Fruit fly (Drosophila melanogaster) whole organism, embryonic: ENCODE measurements around the gene CG32176.
A peak's percentile ranks its signal among the peaks of the same experiment; 100 is the strongest.

Experiments
- Abd-B ChIP-seq: fragments of 200-800 bp; sonication (Bioruptor generic); optimal IDR thresholded peaks from 2 replicates; lab custom pipeline; 2018; ENCODE audit warnings: missing biosample characterization, mild to moderate bottlenecking, missing genetic modification characterization, moderate library complexity
- Atf-2 ChIP-seq: fragments of 200-800 bp; sonication (Bioruptor generic); optimal IDR thresholded peaks from 2 replicates; lab custom pipeline; 2016; ENCODE audit warnings: missing biosample characterization, missing genetic modification characterization
- BtbVII ChIP-seq: fragments of 200-800 bp; sonication (Bioruptor generic); optimal IDR thresholded peaks from 3 replicates; lab custom pipeline; 2017; ENCODE audit warnings: missing biosample characterization, mild to moderate bottlenecking, missing genetic modification characterization
- CG1024 ChIP-seq: fragments of 200-800 bp; sonication (Bioruptor generic); IDR thresholded peaks from 2 replicates; pipeline ENCODE4 v1.3.6; 2022; ENCODE audit warnings: missing biosample characterization, missing genetic modification characterization
- CG10543 ChIP-seq: fragments of 200-800 bp; sonication (Bioruptor generic); optimal IDR thresholded peaks from 3 replicates; lab custom pipeline; 2017; ENCODE audit warnings: missing biosample characterization, mild to moderate bottlenecking, missing genetic modification characterization, moderate library complexity
- CG10979 ChIP-seq: fragments of 200-800 bp; sonication (Bioruptor generic); optimal IDR thresholded peaks from 2 replicates; lab custom pipeline; 2018; ENCODE audit warnings: missing biosample characterization, mild to moderate bottlenecking, missing genetic modification characterization, moderate library complexity
- CG11085 ChIP-seq: fragments of 200-800 bp; sonication (Bioruptor generic); IDR thresholded peaks from 2 replicates; pipeline ENCODE4 v1.3.6; 2022; ENCODE audit warnings: missing biosample characterization, missing genetic modification characterization
- CG1233 ChIP-seq: fragments of 200-800 bp; sonication (Bioruptor generic); optimal IDR thresholded peaks from 4 replicates; lab custom pipeline; 2018; ENCODE audit warnings: missing biosample characterization, mild to moderate bottlenecking, missing genetic modification characterization
- CG12391 ChIP-seq: fragments of 200-800 bp; sonication (Bioruptor generic); optimal IDR thresholded peaks from 3 replicates; lab custom pipeline; 2018; ENCODE audit warnings: missing biosample characterization, mild to moderate bottlenecking, missing genetic modification characterization, moderate library complexity
- CG13123 ChIP-seq: fragments of 200-800 bp; sonication (Bioruptor generic); optimal IDR thresholded peaks from 2 replicates; lab custom pipeline; 2016; ENCODE audit warnings: missing biosample characterization, missing genetic modification characterization
- CG15073 ChIP-seq: fragments of 200-800 bp; sonication (Bioruptor generic); optimal IDR thresholded peaks from 2 replicates; lab custom pipeline; 2016; ENCODE audit warnings: missing biosample characterization, missing genetic modification characterization
- CG15479 ChIP-seq: fragments of 200-800 bp; sonication (Bioruptor generic); optimal IDR thresholded peaks from 3 replicates; lab custom pipeline; 2019; ENCODE audit warnings: missing biosample characterization, mild to moderate bottlenecking, missing genetic modification characterization, moderate library complexity
- CG17328 ChIP-seq: fragments of 200-800 bp; sonication (Bioruptor generic); IDR thresholded peaks from 2 replicates; pipeline ENCODE4 v1.3.6; 2022; ENCODE audit warnings: missing biosample characterization, missing genetic modification characterization
- CG17912 ChIP-seq: fragments of 200-800 bp; sonication (Bioruptor generic); optimal IDR thresholded peaks from 2 replicates; lab custom pipeline; 2018; ENCODE audit warnings: missing biosample characterization, mild to moderate bottlenecking, missing genetic modification characterization
- CG18011 ChIP-seq: fragments of 200-800 bp; sonication (Bioruptor generic); optimal IDR thresholded peaks from 2 replicates; lab custom pipeline; 2017; ENCODE audit warnings: missing biosample characterization, missing genetic modification characterization, mild to moderate bottlenecking, moderate library complexity, missing genotype
- CG2199 ChIP-seq: fragments of 200-800 bp; sonication (Bioruptor generic); IDR thresholded peaks from 3 replicates; pipeline ENCODE4 v1.3.6; 2022; ENCODE audit warnings: missing biosample characterization, missing genetic modification characterization
- CG30403 ChIP-seq: fragments of 200-800 bp; sonication (Bioruptor generic); optimal IDR thresholded peaks from 3 replicates; lab custom pipeline; 2016; ENCODE audit warnings: missing biosample characterization, missing genetic modification characterization
- CG31441 ChIP-seq: fragments of 200-800 bp; sonication (Bioruptor generic); IDR thresholded peaks from 2 replicates; pipeline ENCODE4 v1.3.6; 2022; ENCODE audit warnings: missing biosample characterization, missing genetic modification characterization
- CG4730 ChIP-seq: fragments of 200-800 bp; sonication (Bioruptor generic); IDR thresholded peaks from 2 replicates; pipeline ENCODE4 v1.3.6; 2022; ENCODE audit warnings: missing biosample characterization, missing genetic modification characterization
- CG5180 ChIP-seq: fragments of 200-800 bp; sonication (Bioruptor generic); optimal IDR thresholded peaks from 3 replicates; lab custom pipeline; 2017; ENCODE audit warnings: missing biosample characterization, missing genetic modification characterization, mild to moderate bottlenecking, moderate library complexity, missing genetic modification reagents
- CG7987 ChIP-seq: fragments of 200-800 bp; sonication (Bioruptor generic); optimal IDR thresholded peaks from 2 replicates; lab custom pipeline; 2018; ENCODE audit warnings: missing biosample characterization, mild to moderate bottlenecking, missing genetic modification characterization, moderate library complexity
- CG8388 ChIP-seq: fragments of 200-800 bp; sonication (Bioruptor generic); optimal IDR thresholded peaks from 2 replicates; lab custom pipeline; 2019; ENCODE audit warnings: missing biosample characterization, mild to moderate bottlenecking, missing genetic modification characterization, moderate library complexity
- CG9437 ChIP-seq: fragments of 200-800 bp; sonication (Bioruptor generic); optimal IDR thresholded peaks from 2 replicates; lab custom pipeline; 2018; ENCODE audit warnings: missing biosample characterization, mild to moderate bottlenecking, missing genetic modification characterization
- D ChIP-seq, 2 experiments: fragments of 200-800 bp in 1 of 2; fragments of >200 bp in 1 of 2; sonication (Bioruptor generic) in 1 of 2; optimal IDR thresholded peaks; 2 replicates in 1 of 2; 3 replicates in 1 of 2; lab custom pipeline; 2017; ENCODE audit warnings: mild to moderate bottlenecking in 1 of 2, missing biosample characterization in 1 of 2, missing genetic modification characterization in 1 of 2, missing genetic modification reagents in 1 of 2
- Deaf1 ChIP-seq: fragments of 200-800 bp; optimal IDR thresholded peaks from 3 replicates; lab custom pipeline; 2019; ENCODE audit warnings: missing biosample characterization, mild to moderate bottlenecking, missing genetic modification characterization, moderate library complexity
- Dfd ChIP-seq, 2 experiments: fragments of >200 bp; optimal IDR thresholded peaks; 2 replicates each; lab custom pipeline; 2017; ENCODE audit warnings: missing biosample characterization in 2 of 2, missing genetic modification characterization in 2 of 2
- GATAe ChIP-seq: fragments of 200-800 bp; sonication (Bioruptor generic); conservative IDR thresholded peaks from 2 replicates; pipeline ENCODE4 v1.3.6; 2022; ENCODE audit warnings: missing biosample characterization, missing genetic modification characterization
- H15 ChIP-seq: fragments of 200-800 bp; sonication (Bioruptor generic); IDR thresholded peaks from 3 replicates; pipeline ENCODE4 v1.3.6; 2022; ENCODE audit warnings: missing biosample characterization, missing genetic modification characterization
- NK7.1 ChIP-seq: fragments of 200-800 bp; sonication (Bioruptor generic); optimal IDR thresholded peaks from 3 replicates; lab custom pipeline; 2016; ENCODE audit warnings: missing biosample characterization, missing genetic modification characterization
- PHDP ChIP-seq: fragments of 200-800 bp; sonication (Bioruptor generic); optimal IDR thresholded peaks from 3 replicates; lab custom pipeline; 2018; ENCODE audit warnings: missing biosample characterization, mild to moderate bottlenecking, missing genetic modification characterization, moderate library complexity
- Taf1 ChIP-seq: fragments of 200-800 bp; sonication (Bioruptor generic); IDR thresholded peaks from 2 replicates; pipeline ENCODE4 v1.3.6; 2022; ENCODE audit warnings: missing biosample characterization, missing genetic modification characterization
- ato ChIP-seq: fragments of 200-800 bp; sonication (Bioruptor generic); IDR thresholded peaks from 2 replicates; pipeline ENCODE4 v1.3.6; 2022; ENCODE audit warnings: missing biosample characterization, missing genetic modification characterization; ENCODE audit not compliant: partially characterized antibody
- az2 ChIP-seq: fragments of 200-800 bp; sonication (Bioruptor generic); optimal IDR thresholded peaks from 3 replicates; lab custom pipeline; 2016; ENCODE audit warnings: missing biosample characterization, missing genetic modification characterization
- cg ChIP-seq: fragments of 200-800 bp; sonication (Bioruptor generic); optimal IDR thresholded peaks from 3 replicates; lab custom pipeline; 2019; ENCODE audit warnings: missing biosample characterization, mild to moderate bottlenecking, missing genetic modification characterization, moderate library complexity
- esg ChIP-seq: fragments of 200-800 bp; sonication (Bioruptor generic); conservative IDR thresholded peaks from 2 replicates; pipeline ENCODE4 v1.3.6; 2022; ENCODE audit warnings: missing biosample characterization, missing genetic modification characterization
- fd3F ChIP-seq: fragments of 200-800 bp; sonication (Bioruptor generic); optimal IDR thresholded peaks from 2 replicates; lab custom pipeline; 2018; ENCODE audit warnings: missing biosample characterization, mild to moderate bottlenecking, missing genetic modification characterization, moderate library complexity
- her ChIP-seq: fragments of 200-800 bp; sonication (Bioruptor generic); optimal IDR thresholded peaks from 2 replicates; lab custom pipeline; 2016; ENCODE audit warnings: missing biosample characterization, missing genetic modification characterization
- hkb ChIP-seq, 2 experiments: fragments of 200-800 bp in 1 of 2; fragments of >200 bp in 1 of 2; sonication (Bioruptor generic) in 1 of 2; IDR thresholded peaks in 1 of 2; optimal IDR thresholded peaks in 1 of 2; 2 replicates each; pipeline versions ENCODE4 v1.3.6 to Lab custom; 2017 to 2022; ENCODE audit warnings: missing biosample characterization in 1 of 2, missing genetic modification characterization in 1 of 2
- ind ChIP-seq: fragments of 200-800 bp; sonication (Bioruptor generic); optimal IDR thresholded peaks from 3 replicates; lab custom pipeline; 2016; ENCODE audit warnings: missing biosample characterization, missing genetic modification characterization
- kni ChIP-seq: fragments of 200-800 bp; sonication (Bioruptor generic); optimal IDR thresholded peaks from 3 replicates; lab custom pipeline; 2017; ENCODE audit warnings: mild to moderate bottlenecking, missing biosample characterization, missing genetic modification reagents, missing genetic modification characterization
- nerfin-1 ChIP-seq: fragments of 200-800 bp; sonication (Bioruptor generic); optimal IDR thresholded peaks from 3 replicates; lab custom pipeline; 2019; ENCODE audit warnings: missing biosample characterization, mild to moderate bottlenecking, missing genetic modification characterization, moderate library complexity
- pb ChIP-seq: fragments of 200-800 bp; sonication (Bioruptor generic); optimal IDR thresholded peaks from 3 replicates; lab custom pipeline; 2016; ENCODE audit warnings: missing biosample characterization, missing genetic modification characterization
- pnt ChIP-seq: fragments of 200-800 bp; sonication (Bioruptor generic); optimal IDR thresholded peaks from 3 replicates; lab custom pipeline; 2016; ENCODE audit warnings: missing biosample characterization, missing genetic modification characterization
- sens-2 ChIP-seq: fragments of 200-800 bp; sonication (Bioruptor generic); IDR thresholded peaks from 2 replicates; pipeline ENCODE4 v1.3.6; 2022; ENCODE audit warnings: missing biosample characterization, missing genetic modification characterization
- sisA ChIP-seq: fragments of 200-800 bp; sonication (Bioruptor generic); IDR thresholded peaks from 2 replicates; pipeline ENCODE4 v1.3.6; 2022; ENCODE audit warnings: missing biosample characterization, missing genetic modification characterization
- ssp ChIP-seq: fragments of 200-800 bp; sonication (Bioruptor generic); IDR thresholded peaks from 2 replicates; pipeline ENCODE4 v1.3.6; 2022; ENCODE audit warnings: missing biosample characterization, missing genetic modification characterization
- toy ChIP-seq: fragments of 200-800 bp; sonication (Bioruptor generic); IDR thresholded peaks from 2 replicates; pipeline ENCODE4 v1.3.6; 2022; ENCODE audit warnings: missing biosample characterization, missing genetic modification characterization
- trh ChIP-seq: fragments of 200-800 bp; sonication (Bioruptor generic); optimal IDR thresholded peaks from 2 replicates; lab custom pipeline; 2016; ENCODE audit warnings: missing biosample characterization, missing genetic modification characterization
- tx ChIP-seq: fragments of 200-800 bp; sonication (Bioruptor generic); optimal IDR thresholded peaks from 2 replicates; lab custom pipeline; 2016; ENCODE audit warnings: missing biosample characterization, missing genetic modification characterization
- vnd ChIP-seq: fragments of 200-800 bp; sonication (Bioruptor generic); IDR thresholded peaks from 3 replicates; pipeline ENCODE4 v1.3.6; 2022; ENCODE audit warnings: missing biosample characterization, missing genetic modification characterization; ENCODE audit not compliant: partially characterized antibody

Gene CG32176

DNA sequence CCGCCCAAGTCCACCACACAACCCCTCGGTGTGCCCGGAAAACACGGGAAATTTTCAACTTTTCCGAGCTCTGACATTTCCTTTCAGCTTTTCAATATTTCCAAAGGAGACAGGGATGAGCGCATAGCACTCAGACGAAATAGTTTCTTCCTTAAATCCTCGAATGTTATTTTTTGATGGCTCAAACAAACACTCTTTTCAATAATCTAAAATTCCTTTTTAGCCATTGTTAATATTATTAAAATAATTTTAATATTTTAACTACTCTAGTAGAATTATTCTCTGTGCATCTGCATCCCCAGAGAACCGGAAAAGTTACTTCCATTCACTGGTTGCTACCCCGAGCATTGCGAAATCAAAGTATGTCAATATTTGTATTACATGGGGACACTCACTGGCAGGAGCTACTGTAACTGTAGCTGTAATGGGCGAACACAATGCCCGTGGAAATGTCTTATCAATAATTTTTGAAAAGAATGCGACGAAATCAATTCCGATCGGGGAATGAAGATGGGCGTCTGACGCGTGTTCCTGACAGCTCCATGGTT lies 24.1 kb downstream of the CG32176 start (continued):
- TF ChIP-seq ato (no peak), her (GFP tag; lab: Kevin White, UChicago) (no peak), Atf-2 (GFP tag; lab: Kevin White, UChicago) (no peak), ssp (GFP tag; lab: Robert Waterston, UW) (no peak), ind (no peak), PHDP (tag; lab: Kevin White, UChicago) (peak; percentile 26), CG11085 (no peak), CG17328 (GFP tag; lab: Robert Waterston, UW) (peak; percentile 52), cg (GFP tag; lab: Kevin White, UChicago) (no peak), CG5180 (no peak), pnt (GFP tag; lab: Kevin White, UChicago) (no peak), pb (GFP tag; lab: Kevin White, UChicago) (no peak), kni (GFP tag; lab: Kevin White, UChicago) (no peak), CG2199 (GFP tag; lab: Robert Waterston, UW) (no peak), BtbVII (GFP tag; lab: Kevin White, UChicago) (no peak), Taf1 (no peak), CG15073 (GFP tag; lab: Kevin White, UChicago) (no peak), CG13123 (GFP tag; lab: Kevin White, UChicago) (no peak), CG15479 (GFP tag; lab: Kevin White, UChicago) (no peak), sisA (GFP tag; lab: Robert Waterston, UW) (no peak), vnd (GFP tag; lab: Robert Waterston, UW) (no peak), CG1233 (GFP tag; lab: Kevin White, UChicago) (peak; percentile 17), hkb (optimal IDR thresholded peaks at IDR 0.05; lab: Kevin White, UChicago) (no peak), hkb (GFP tag; IDR thresholded peaks at IDR 0.05; lab: Robert Waterston, UW) (peak; percentile 43; the same call in 1 of the 2 replicates), CG4730 (GFP tag; lab: Robert Waterston, UW) (no peak), CG31441 (GFP tag; lab: Robert Waterston, UW) (peak; percentile 38; the same call in 1 of the 2 replicates), GATAe (GFP tag; lab: Robert Waterston, UW) (no peak), tx (GFP tag; lab: Kevin White, UChicago) (no peak), az2 (GFP tag; lab: Kevin White, UChicago) (no peak), sens-2 (GFP tag; lab: Robert Waterston, UW) (no peak), fd3F (GFP tag; lab: Kevin White, UChicago) (no peak), Abd-B (GFP tag; lab: Kevin White, UChicago) (no peak), CG30403 (GFP tag; lab: Kevin White, UChicago) (no peak), CG1024 (GFP tag; lab: Robert Waterston, UW) (no peak), NK7.1 (GFP tag; lab: Kevin White, UChicago) (no peak), CG9437 (GFP tag; lab: Kevin White, UChicago) (peak; percentile 1), H15 (GFP tag; lab: Robert Waterston, UW) (no peak), D (optimal IDR thresholded peaks at IDR 0.05; lab: Kevin White, UChicago) (no peak), D (GFP tag; optimal IDR thresholded peaks at IDR 0.05; lab: Kevin White, UChicago) (peak; percentile 8), nerfin-1 (tag; lab: Kevin White, UChicago) (peak; percentile 0), toy (GFP tag; lab: Robert Waterston, UW) (no peak), CG12391 (peak; percentile 39), CG10543 (GFP tag; lab: Kevin White, UChicago) (no peak), esg (GFP tag; lab: Robert Waterston, UW) (0 out of 2 replicates have a peak, but pooled peaks have one; percentile 7), trh (GFP tag; lab: Kevin White, UChicago) (no peak), Dfd (GFP tag; optimal IDR thresholded peaks at IDR 0.05; lab: Kevin White, UChicago) (no peak), CG17912 (GFP tag; lab: Kevin White, UChicago) (no peak), CG10979 (tag; lab: Kevin White, UChicago) (peak; percentile 46), Deaf1 (no peak), CG8388 (GFP tag; lab: Kevin White, UChicago) (peak; percentile 43), CG7987 (GFP tag; lab: Kevin White, UChicago) (no peak), CG18011 (GFP tag; lab: Kevin White, UChicago) (no peak)
